Worm (Caenorhabditis elegans) whole organism, L4/young adult: Measurements from ENCODE around the gene K01D12.9.

Source experiments
- W03F9.2 ChIP-seq: fragments of 150-350 bp; optimal IDR thresholded peaks from 2 replicates; lab custom pipeline; 2014; ENCODE audit warnings: missing biosample characterization, missing genetic modification characterization
- dao-5 ChIP-seq: sonication (generic microtip); optimal IDR thresholded peaks from 2 replicates; lab custom pipeline; 2016; ENCODE audit warnings: missing genotype, missing genetic modification characterization, moderate library complexity, missing compliant biosample characterization
- him-1 ChIP-seq: sonication (generic microtip); optimal IDR thresholded peaks from 2 replicates; lab custom pipeline; 2016; ENCODE audit warnings: missing genotype, missing genetic modification reagents, missing genetic modification characterization, missing compliant biosample characterization

Gene K01D12.9

ce11 chrV:12414362-12414761 is 9.9 kb upstream of the K01D12.9 start:
- TF ChIP-seq him-1 (tag; lab: Kevin White, UChicago) (no peak), W03F9.2 (tag; lab: Kevin White, UChicago) (no peak), dao-5 (tag; lab: Kevin White, UChicago) (no peak)

ce11 chrV:12413651-12414114 is 9.2 kb upstream of the K01D12.9 start, which contains the start of gene cdr-6:
Gene cdr-6, minus strand, starts transcription at chrV:12413701.
- TF ChIP-seq dao-5 (tag; lab: Kevin White, UChicago) (no peak), him-1 (tag; lab: Kevin White, UChicago) (no peak), W03F9.2 (tag; lab: Kevin White, UChicago) (no peak)

- TF ChIP-seq him-1 (tag; lab: Kevin White, UChicago) (no peak), W03F9.2 (tag; lab: Kevin White, UChicago) (no peak), dao-5 (tag; lab: Kevin White, UChicago) (no peak)
Measured at ce11 chrV:12412321-12412720, 7.9 kb upstream of the K01D12.9 start.

- TF ChIP-seq W03F9.2 (tag; lab: Kevin White, UChicago) = no peak
- TF ChIP-seq him-1 (tag; lab: Kevin White, UChicago) = no peak
- TF ChIP-seq dao-5 (tag; lab: Kevin White, UChicago) = no peak
Measured at ce11 chrV:12411909-12412308, 7.5 kb upstream of the K01D12.9 start, which contains the start of gene cdr-7. Gene cdr-7, minus strand, starts transcription at chrV:12412113.

DNA sequence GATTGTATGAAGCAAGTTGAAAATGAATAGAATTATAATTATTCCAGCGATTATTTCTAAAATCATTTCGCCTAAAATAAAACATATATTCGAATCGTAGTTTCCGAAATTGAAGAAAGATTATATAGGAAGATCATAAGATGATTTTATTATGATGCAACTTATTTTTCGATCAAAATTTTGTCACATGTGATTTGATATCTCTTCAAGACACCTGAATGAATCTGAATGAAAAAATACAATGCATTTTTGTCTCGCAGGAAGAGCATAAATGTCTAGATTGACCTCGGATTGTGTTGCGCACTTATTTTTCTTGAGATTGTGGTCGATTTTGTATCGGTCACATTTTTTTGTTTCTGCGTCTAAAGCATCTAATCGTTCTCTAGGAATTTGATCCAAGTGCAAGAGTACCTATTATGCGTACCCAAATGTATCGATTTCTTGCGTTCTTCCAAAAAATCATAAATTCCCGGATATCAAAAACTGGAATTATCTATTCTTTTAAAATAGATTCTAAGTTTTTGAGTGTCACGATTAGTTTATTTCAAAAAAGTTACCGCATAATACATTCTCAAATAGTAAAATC is 6.1 kb upstream of the K01D12.9 start, which contains the start of gene hrg-2:
Gene hrg-2 (minus strand): TSS at position 98 of the 586 bp plus-strand sequence.
- TF ChIP-seq him-1 (tag; lab: Kevin White, UChicago) (no peak), W03F9.2 (tag; lab: Kevin White, UChicago) (no peak), dao-5 (tag; lab: Kevin White, UChicago) (no peak)

DNA sequence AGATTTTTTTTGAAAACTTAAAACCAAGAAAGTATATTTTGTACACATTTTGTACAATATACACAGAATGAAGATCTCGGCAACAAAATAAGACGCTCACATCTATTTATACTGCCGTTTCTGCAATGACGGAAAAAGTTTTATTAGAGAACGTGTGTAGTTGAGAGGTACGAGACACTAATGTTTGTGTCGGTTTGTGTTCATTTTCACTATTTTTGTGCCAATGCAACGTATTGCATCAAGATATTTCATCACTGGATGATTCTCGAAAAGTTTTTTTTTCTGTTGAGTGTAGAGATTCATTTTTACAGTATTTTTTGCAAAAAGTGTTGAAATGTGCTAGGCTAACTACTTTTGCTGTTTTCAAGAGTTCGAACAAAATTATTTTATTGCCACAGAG is 4.6 kb upstream of the K01D12.9 start:
- TF ChIP-seq W03F9.2 (tag; lab: Kevin White, UChicago) (no peak), him-1 (tag; lab: Kevin White, UChicago) (no peak), dao-5 (tag; lab: Kevin White, UChicago) (no peak)

- TF ChIP-seq him-1 (tag; lab: Kevin White, UChicago) = no peak
- TF ChIP-seq W03F9.2 (tag; lab: Kevin White, UChicago) = no peak
- no peak for TF ChIP-seq dao-5 (tag; lab: Kevin White, UChicago)
Measured at ce11 chrV:12408525-12408924, 4.1 kb upstream of the K01D12.9 start, which contains the start of gene cdr-4. Gene cdr-4, minus strand, starts transcription at chrV:12408625.

DNA sequence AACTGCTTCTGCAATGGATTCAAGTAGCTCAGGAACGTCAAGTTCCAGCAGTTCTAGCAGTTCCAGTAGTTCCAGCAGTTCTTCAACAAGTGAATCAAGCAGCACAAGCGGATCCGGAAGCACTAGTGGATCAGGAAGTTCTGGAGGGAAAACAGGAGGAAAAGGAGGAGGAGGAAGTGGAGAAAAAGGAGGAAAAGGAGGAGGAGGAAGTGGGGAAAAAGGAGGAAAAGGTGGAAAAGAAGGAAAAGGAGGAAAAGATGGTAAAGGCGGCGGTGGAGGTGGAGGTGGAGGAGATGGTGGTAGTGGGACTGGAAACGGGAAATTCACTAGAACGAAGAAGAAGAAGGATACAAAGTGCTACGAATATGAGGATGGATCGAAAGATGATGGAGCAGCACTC is 2.1 kb upstream of the K01D12.9 start:
- TF ChIP-seq W03F9.2 (tag; lab: Kevin White, UChicago) (no peak), him-1 (tag; lab: Kevin White, UChicago) (no peak), dao-5 (tag; lab: Kevin White, UChicago) (no peak)

DNA sequence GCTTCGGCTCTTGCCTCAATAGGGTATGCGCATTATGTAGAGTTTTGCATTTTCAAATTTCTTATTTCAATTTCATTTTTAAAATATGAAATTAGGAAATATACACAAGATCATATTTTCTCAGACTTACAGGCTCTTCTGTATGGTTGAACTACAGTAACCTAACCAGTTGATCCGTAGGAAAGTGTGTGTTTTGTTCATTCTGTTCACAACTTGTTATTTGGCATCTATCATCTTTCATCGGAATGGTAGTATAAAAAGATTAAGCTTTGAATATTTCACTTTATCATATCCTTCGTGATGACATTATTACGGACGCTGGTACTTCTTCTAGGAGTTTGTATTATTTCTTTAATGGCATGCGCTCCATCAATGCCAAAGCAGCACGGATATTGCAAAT is 1.5 kb upstream of the K01D12.9 start, which contains the start of gene K01D12.10:
Gene K01D12.10 (plus strand): TSS at position 301 of the 400 bp plus-strand sequence.
- TF ChIP-seq W03F9.2 (tag; lab: Kevin White, UChicago) (no peak), him-1 (tag; lab: Kevin White, UChicago) (no peak), dao-5 (tag; lab: Kevin White, UChicago) (no peak)

DNA sequence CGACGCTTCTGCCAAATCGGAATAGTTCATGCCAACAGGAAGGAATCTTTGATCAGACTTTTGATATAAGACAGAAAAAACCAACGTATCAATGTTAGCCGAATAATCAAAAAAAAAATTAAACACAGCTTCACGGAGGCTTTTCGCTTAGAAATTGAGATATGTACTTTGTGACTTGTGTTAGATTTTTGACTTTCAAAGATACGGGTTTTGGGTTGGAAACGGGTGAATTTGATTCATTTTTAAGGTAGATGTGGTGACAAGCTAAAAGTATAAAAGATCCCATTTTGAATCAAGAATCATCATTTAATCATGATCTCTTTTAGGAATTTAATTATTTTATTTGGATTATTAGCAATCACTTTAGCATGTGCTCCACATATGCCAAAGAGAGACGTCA is 2.1 kb downstream of the K01D12.9 start, which contains the start of gene K01D12.8:
Gene K01D12.8 (plus strand): TSS at position 301 of the 400 bp plus-strand sequence.
- TF ChIP-seq him-1 (tag; lab: Kevin White, UChicago) (no peak), W03F9.2 (tag; lab: Kevin White, UChicago) (no peak), dao-5 (tag; lab: Kevin White, UChicago) (no peak)

DNA sequence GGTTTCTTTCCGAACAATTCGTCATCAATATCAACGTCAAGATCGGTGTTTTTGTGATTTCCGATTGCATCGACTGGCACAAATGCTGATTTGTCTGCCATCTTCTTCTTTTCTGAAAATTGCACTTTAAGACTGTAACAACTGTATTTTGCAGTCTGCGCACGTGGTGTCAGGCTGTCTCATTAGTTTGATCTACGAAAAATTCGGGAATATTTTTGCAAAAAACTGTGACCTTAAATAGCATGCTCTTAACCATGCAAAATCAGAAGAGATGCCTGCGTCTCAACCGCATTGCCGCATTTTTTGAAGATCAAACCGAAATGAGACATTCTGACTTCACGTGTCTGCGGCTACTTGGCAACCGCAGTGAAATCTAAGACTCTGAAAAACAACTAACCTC is 3.1 kb downstream of the K01D12.9 start, which contains the start of gene K01D12.7:
Gene K01D12.7 (minus strand): TSS at position 101 of the 400 bp plus-strand sequence.
- no peak for TF ChIP-seq him-1 (tag; lab: Kevin White, UChicago)
- TF ChIP-seq W03F9.2 (tag; lab: Kevin White, UChicago) = no peak
- TF ChIP-seq dao-5 (tag; lab: Kevin White, UChicago) = no peak

DNA sequence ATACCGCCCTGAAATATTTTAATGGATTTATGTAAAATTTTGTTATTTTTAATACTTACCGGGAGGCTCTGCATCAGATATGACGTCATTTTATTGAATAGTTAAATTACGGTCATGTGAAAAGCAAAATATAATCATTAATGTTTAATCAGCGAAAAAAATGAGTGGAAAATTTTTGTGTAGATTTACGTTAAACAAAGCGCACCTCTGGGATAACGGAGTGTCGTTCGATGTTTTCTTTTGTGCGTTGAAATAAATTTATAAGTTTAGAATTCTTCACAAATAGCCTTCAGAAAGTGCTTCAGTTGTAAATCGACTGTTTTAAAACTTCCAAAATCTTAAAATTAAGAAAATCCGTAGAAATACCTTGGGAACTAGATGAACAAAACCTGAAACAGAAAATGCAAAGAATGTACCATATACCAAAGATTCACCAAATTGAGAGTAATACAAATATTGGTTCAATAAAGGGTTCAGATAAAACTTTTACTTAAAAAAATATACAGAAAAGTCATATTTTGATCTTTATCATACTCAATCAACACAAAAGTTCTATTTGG is 3.7 kb downstream of the K01D12.9 start, which contains the start of the genes K01D12.20 and miga-1:
Gene K01D12.20 (minus strand): TSS at position 138 of the 560 bp plus-strand sequence.
Gene miga-1 (minus strand): TSS at position 183 of the 560 bp plus-strand sequence.
- TF ChIP-seq dao-5 (tag; lab: Kevin White, UChicago) (no peak), W03F9.2 (tag; lab: Kevin White, UChicago) (no peak), him-1 (tag; lab: Kevin White, UChicago) (no peak)

DNA sequence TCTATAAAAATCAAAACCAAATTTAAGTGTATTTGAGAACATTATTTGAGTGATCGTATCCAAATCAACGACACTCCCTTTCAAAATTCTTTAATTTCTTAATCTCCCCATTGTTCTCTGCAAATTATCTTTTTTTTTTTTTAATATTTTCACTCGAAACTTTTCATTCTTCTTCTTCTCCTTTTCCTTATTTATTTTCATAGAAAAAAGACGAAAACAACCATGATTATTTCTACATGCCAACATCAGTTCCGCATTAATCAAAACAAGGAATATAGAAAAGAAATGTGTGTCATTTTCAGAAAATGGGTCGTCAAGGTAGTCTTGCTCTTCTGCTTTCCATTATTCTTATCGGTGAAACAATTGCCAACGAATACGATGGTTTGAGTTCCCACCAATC is 6.9 kb downstream of the K01D12.9 start, which contains the start of gene K01D12.5:
Gene K01D12.5 (plus strand): TSS at position 301 of the 400 bp plus-strand sequence.
- TF ChIP-seq dao-5 (tag; lab: Kevin White, UChicago) (no peak), W03F9.2 (tag; lab: Kevin White, UChicago) (no peak), him-1 (tag; lab: Kevin White, UChicago) (no peak)
